Fruit fly (Drosophila melanogaster) whole organism, embryonic: ENCODE measurements around the gene Gr89a.

Experiments
- Aef1 ChIP-seq: fragments of 200-800 bp; sonication (Bioruptor generic); IDR thresholded peaks from 3 replicates; pipeline ENCODE4 v1.3.6; 2022; ENCODE audit warnings: missing biosample characterization, missing genetic modification characterization
- Bdp1 ChIP-seq: fragments of 200-800 bp; sonication (Bioruptor generic); optimal IDR thresholded peaks from 3 replicates; lab custom pipeline; 2016; ENCODE audit warnings: missing biosample characterization, missing genetic modification characterization
- Bteb2 ChIP-seq: fragments of 200-800 bp; sonication (Bioruptor generic); optimal IDR thresholded peaks from 2 replicates; lab custom pipeline; 2016; ENCODE audit warnings: missing biosample characterization, missing genetic modification characterization
- CG10147 ChIP-seq: fragments of 200-800 bp; sonication (Bioruptor generic); optimal IDR thresholded peaks from 2 replicates; lab custom pipeline; 2019; ENCODE audit warnings: missing biosample characterization, mild to moderate bottlenecking, missing genetic modification characterization, moderate library complexity
- CG10274 ChIP-seq: fragments of 200-800 bp; sonication (Bioruptor generic); optimal IDR thresholded peaks from 3 replicates; lab custom pipeline; 2017; ENCODE audit warnings: missing biosample characterization, mild to moderate bottlenecking, missing genetic modification characterization
- CG10366 ChIP-seq: fragments of 200-800 bp; sonication (Bioruptor generic); IDR thresholded peaks from 2 replicates; pipeline ENCODE4 v1.3.6; 2022; ENCODE audit warnings: missing biosample characterization, missing genetic modification characterization
- CG12236 ChIP-seq: fragments of 200-800 bp; sonication (Bioruptor generic); optimal IDR thresholded peaks from 2 replicates; lab custom pipeline; 2016; ENCODE audit warnings: missing biosample characterization, missing genetic modification characterization
- CG12659 ChIP-seq: fragments of 200-800 bp; sonication (Bioruptor generic); optimal IDR thresholded peaks from 3 replicates; lab custom pipeline; 2017; ENCODE audit warnings: mild to moderate bottlenecking, missing biosample characterization, missing genetic modification reagents, missing genetic modification characterization
- CG13287 ChIP-seq: fragments of 200-800 bp; sonication (Bioruptor generic); IDR thresholded peaks from 2 replicates; pipeline ENCODE4 v1.3.6; 2022; ENCODE audit warnings: missing biosample characterization, missing genetic modification characterization; ENCODE audit not compliant: partially characterized antibody
- CG13775 ChIP-seq: fragments of 200-800 bp; sonication (Bioruptor generic); optimal IDR thresholded peaks from 3 replicates; lab custom pipeline; 2017; ENCODE audit warnings: missing biosample characterization, mild to moderate bottlenecking, missing genetic modification characterization
- CG15601 ChIP-seq: fragments of 200-800 bp; sonication (Bioruptor generic); optimal IDR thresholded peaks from 3 replicates; lab custom pipeline; 2019; ENCODE audit warnings: missing biosample characterization, mild to moderate bottlenecking, missing genetic modification characterization, moderate library complexity
- CG1602 ChIP-seq: fragments of 200-800 bp; sonication (Bioruptor generic); optimal IDR thresholded peaks from 3 replicates; lab custom pipeline; 2016; ENCODE audit warnings: missing biosample characterization, missing genetic modification characterization
- CG16779 ChIP-seq: fragments of 200-800 bp; sonication (Bioruptor generic); IDR thresholded peaks from 2 replicates; pipeline ENCODE4 v1.3.6; 2022; ENCODE audit warnings: missing biosample characterization, missing genetic modification characterization
- CG17385 ChIP-seq: fragments of 200-800 bp; sonication (Bioruptor generic); optimal IDR thresholded peaks from 3 replicates; lab custom pipeline; 2018; ENCODE audit warnings: missing biosample characterization, mild to moderate bottlenecking, missing genetic modification characterization
- CG18262 ChIP-seq: fragments of 200-800 bp; optimal IDR thresholded peaks from 3 replicates; lab custom pipeline; 2019; ENCODE audit warnings: missing biosample characterization, mild to moderate bottlenecking, missing genetic modification characterization, moderate library complexity
- CG2120 ChIP-seq: fragments of 200-800 bp; sonication (Bioruptor generic); optimal IDR thresholded peaks from 3 replicates; lab custom pipeline; 2016; ENCODE audit warnings: missing biosample characterization, missing genetic modification characterization
- CG2129 ChIP-seq: fragments of 200-800 bp; sonication (Bioruptor generic); IDR thresholded peaks from 2 replicates; pipeline ENCODE4 v1.3.6; 2022; ENCODE audit warnings: missing biosample characterization, missing genetic modification characterization; ENCODE audit not compliant: partially characterized antibody
- CG2202 ChIP-seq: fragments of 200-800 bp; sonication (Bioruptor generic); optimal IDR thresholded peaks from 2 replicates; lab custom pipeline; 2018; ENCODE audit warnings: missing biosample characterization, mild to moderate bottlenecking, missing genetic modification characterization
- CG2678 ChIP-seq: fragments of 200-800 bp; sonication (Bioruptor generic); optimal IDR thresholded peaks from 3 replicates; lab custom pipeline; 2019; ENCODE audit warnings: missing biosample characterization, mild to moderate bottlenecking, missing genetic modification characterization, moderate library complexity
- CG2875 ChIP-seq: fragments of 200-800 bp; sonication (Bioruptor generic); optimal IDR thresholded peaks from 2 replicates; lab custom pipeline; 2017; ENCODE audit warnings: missing biosample characterization, mild to moderate bottlenecking, missing genetic modification characterization, missing genetic modification reagents
- CG32772 ChIP-seq: fragments of 200-800 bp; sonication (Bioruptor generic); IDR thresholded peaks from 2 replicates; pipeline ENCODE4 v1.3.6; 2022; ENCODE audit warnings: missing biosample characterization, missing genetic modification characterization
- CG4282 ChIP-seq: fragments of 200-800 bp; sonication (Bioruptor generic); optimal IDR thresholded peaks from 2 replicates; lab custom pipeline; 2016; ENCODE audit warnings: missing biosample characterization, missing genetic modification characterization
- CG6272 ChIP-seq: fragments of 200-800 bp; sonication (Bioruptor generic); IDR thresholded peaks from 2 replicates; pipeline ENCODE4 v1.3.6; 2022; ENCODE audit warnings: missing biosample characterization, missing genetic modification characterization
- CG6654 ChIP-seq: fragments of 200-800 bp; sonication (Bioruptor generic); optimal IDR thresholded peaks from 2 replicates; lab custom pipeline; 2017; ENCODE audit warnings: missing biosample characterization, mild to moderate bottlenecking, missing genetic modification characterization
- CG8290 ChIP-seq, 3 experiments: fragments of 200-800 bp; sonication (Bioruptor generic); optimal IDR thresholded peaks; 2 replicates each; lab custom pipeline; 2016 to 2019; ENCODE audit warnings: missing biosample characterization in 3 of 3, missing genetic modification characterization in 3 of 3, mild to moderate bottlenecking in 2 of 3, moderate library complexity in 1 of 3
- Dek ChIP-seq: fragments of 200-800 bp; sonication (Bioruptor generic); optimal IDR thresholded peaks from 3 replicates; lab custom pipeline; 2019; ENCODE audit warnings: missing biosample characterization, mild to moderate bottlenecking, missing genetic modification characterization, moderate library complexity
- Eip74EF ChIP-seq, 2 experiments: fragments of 200-800 bp in 1 of 2; fragments of >200 bp in 1 of 2; sonication (Bioruptor generic) in 1 of 2; optimal IDR thresholded peaks; 2 replicates each; lab custom pipeline; 2017 to 2019; ENCODE audit warnings: missing biosample characterization in 2 of 2, missing genetic modification characterization in 2 of 2, mild to moderate bottlenecking in 1 of 2, moderate library complexity in 1 of 2
- GATAe ChIP-seq: fragments of 200-800 bp; sonication (Bioruptor generic); conservative IDR thresholded peaks from 2 replicates; pipeline ENCODE4 v1.3.6; 2022; ENCODE audit warnings: missing biosample characterization, missing genetic modification characterization
- HLH3B ChIP-seq: fragments of 200-800 bp; sonication (Bioruptor generic); IDR thresholded peaks from 2 replicates; pipeline ENCODE4 v1.3.6; 2022; ENCODE audit warnings: missing biosample characterization, missing genetic modification characterization
- Hey ChIP-seq: fragments of 200-800 bp; sonication (Bioruptor generic); optimal IDR thresholded peaks from 3 replicates; lab custom pipeline; 2018; ENCODE audit warnings: missing biosample characterization, mild to moderate bottlenecking, missing genetic modification characterization
- Hmr ChIP-seq: fragments of 200-800 bp; sonication (Bioruptor generic); optimal IDR thresholded peaks from 3 replicates; lab custom pipeline; 2017; ENCODE audit warnings: mild to moderate bottlenecking, missing biosample characterization, missing genetic modification reagents, missing genetic modification characterization
- Hr3 ChIP-seq: fragments of 200-800 bp; sonication (Bioruptor generic); optimal IDR thresholded peaks from 3 replicates; lab custom pipeline; 2016; ENCODE audit warnings: missing biosample characterization, missing genetic modification characterization
- Opbp ChIP-seq: fragments of 200-800 bp; sonication (Bioruptor generic); IDR thresholded peaks from 3 replicates; pipeline ENCODE4 v1.3.6; 2022; ENCODE audit warnings: missing biosample characterization, missing genetic modification characterization; ENCODE audit not compliant: partially characterized antibody
- Ptx1 ChIP-seq: fragments of 200-800 bp; sonication (Bioruptor generic); IDR thresholded peaks from 2 replicates; pipeline ENCODE4 v1.3.6; 2022; ENCODE audit warnings: missing biosample characterization, missing genetic modification characterization
- Rx ChIP-seq: fragments of 200-800 bp; sonication (Bioruptor generic); IDR thresholded peaks from 2 replicates; pipeline ENCODE4 v1.3.6; 2022; ENCODE audit warnings: missing biosample characterization, missing genetic modification characterization
- Stat92E ChIP-seq, 3 experiments: fragments of >200 bp in 2 of 3; fragments of 200-800 bp in 1 of 3; sonication (Bioruptor generic) in 1 of 3; optimal IDR thresholded peaks; 2 replicates each; lab custom pipeline; 2017 to 2019; ENCODE audit warnings: missing biosample characterization in 3 of 3, missing genetic modification characterization in 3 of 3, mild to moderate bottlenecking in 1 of 3, moderate library complexity in 1 of 3
- Tbp ChIP-seq: fragments of >200 bp; optimal IDR thresholded peaks from 2 replicates; lab custom pipeline; 2018; ENCODE audit warnings: missing biosample characterization, missing genetic modification characterization
- abd-A ChIP-seq: fragments of 200-800 bp; sonication (Bioruptor generic); optimal IDR thresholded peaks from 3 replicates; lab custom pipeline; 2019; ENCODE audit warnings: missing biosample characterization, mild to moderate bottlenecking, missing genetic modification characterization, moderate library complexity
- ci ChIP-seq: fragments of 200-800 bp; sonication (Bioruptor generic); IDR thresholded peaks from 3 replicates; pipeline ENCODE4 v1.3.6; 2022; ENCODE audit warnings: missing biosample characterization, missing genetic modification characterization
- dm ChIP-seq: fragments of 200-800 bp; sonication (Bioruptor generic); optimal IDR thresholded peaks from 3 replicates; lab custom pipeline; 2016; ENCODE audit warnings: missing biosample characterization, missing genetic modification characterization
- emc ChIP-seq: fragments of 200-800 bp; sonication (Bioruptor generic); optimal IDR thresholded peaks from 2 replicates; lab custom pipeline; 2016; ENCODE audit warnings: missing biosample characterization, missing genetic modification characterization
- ftz-f1 ChIP-seq: fragments of 200-800 bp; sonication (Bioruptor generic); optimal IDR thresholded peaks from 2 replicates; lab custom pipeline; 2016; ENCODE audit warnings: missing biosample characterization, missing genetic modification characterization
- inv ChIP-seq: fragments of 200-800 bp; sonication (Bioruptor generic); IDR thresholded peaks from 2 replicates; pipeline ENCODE4 v1.3.6; 2022; ENCODE audit warnings: missing biosample characterization, missing genetic modification characterization; ENCODE audit not compliant: partially characterized antibody
- odd ChIP-seq: fragments of 200-800 bp; sonication (Bioruptor generic); optimal IDR thresholded peaks from 2 replicates; lab custom pipeline; 2017; ENCODE audit warnings: missing biosample characterization, mild to moderate bottlenecking, missing genetic modification characterization
- run ChIP-seq: fragments of 200-800 bp; sonication (Bioruptor generic); optimal IDR thresholded peaks from 3 replicates; lab custom pipeline; 2018; ENCODE audit warnings: missing biosample characterization, mild to moderate bottlenecking, missing genetic modification characterization
- seq ChIP-seq: fragments of 200-800 bp; sonication (Bioruptor generic); IDR thresholded peaks from 2 replicates; pipeline ENCODE4 v1.3.6; 2022; ENCODE audit warnings: missing biosample characterization, missing genetic modification characterization
- sima ChIP-seq: fragments of 200-800 bp; sonication (Bioruptor generic); optimal IDR thresholded peaks from 2 replicates; lab custom pipeline; 2016; ENCODE audit warnings: missing biosample characterization, missing genetic modification characterization
- tio ChIP-seq: fragments of 200-800 bp; sonication (Bioruptor generic); optimal IDR thresholded peaks from 2 replicates; lab custom pipeline; 2017; ENCODE audit warnings: missing biosample characterization, missing genetic modification characterization, inconsistent platforms
- tup ChIP-seq: fragments of 200-800 bp; sonication (Bioruptor generic); optimal IDR thresholded peaks from 2 replicates; lab custom pipeline; 2016; ENCODE audit warnings: missing biosample characterization, mild to moderate bottlenecking, missing genetic modification characterization, moderate library complexity
- usp ChIP-seq: fragments of >200 bp; optimal IDR thresholded peaks from 2 replicates; lab custom pipeline; 2017; ENCODE audit warnings: missing biosample characterization, missing genetic modification characterization

Gr89a gene

dm6 chr3R:16497379-16497778 lies 1.4 kb downstream of the Gr89a start (continued):
- TF ChIP-seq GATAe (peak; percentile 53; the same call in 1 of the 2 replicates), CG16779 (GFP tag; lab: Robert Waterston, UW) (0 out of 2 replicates have a peak, but pooled peaks have one; percentile 58), CG2202 (tag; lab: Kevin White, UChicago) (peak; percentile 64), CG17385 (GFP tag; lab: Kevin White, UChicago) (peak; percentile 74), CG2129 (GFP tag; lab: Robert Waterston, UW) (no peak), tio (GFP tag; lab: Kevin White, UChicago) (peak; percentile 68), CG8290 (GFP tag; optimal IDR thresholded peaks at IDR 0.05; lab: Kevin White, UChicago) (no peak), CG8290 (tag; optimal IDR thresholded peaks at IDR 0.05; lab: Kevin White, UChicago) (no peak), abd-A (tag; lab: Kevin White, UChicago) (no peak), Aef1 (peak; percentile 85), CG10274 (peak; percentile 4), Rx (GFP tag; lab: Robert Waterston, UW) (peak; percentile 77), CG12659 (peak; percentile 82), ci (peak; percentile 93), Bdp1 (GFP tag; lab: Kevin White, UChicago) (peak; percentile 56), CG2678 (peak; percentile 82), CG10366 (peak; percentile 88), seq (GFP tag; lab: Robert Waterston, UW) (no peak), Dek (tag; lab: Kevin White, UChicago) (peak; percentile 87), Ptx1 (GFP tag; lab: Robert Waterston, UW) (peak; percentile 92), Bteb2 (GFP tag; lab: Kevin White, UChicago) (peak; percentile 35), HLH3B (GFP tag; lab: Robert Waterston, UW) (peak; percentile 87), CG15601 (peak; percentile 76), tup (peak; percentile 55), CG32772 (peak; percentile 84), Stat92E (GFP tag; optimal IDR thresholded peaks at IDR 0.05; lab: Kevin White, UChicago) (no peak), emc (GFP tag; lab: Kevin White, UChicago) (peak; percentile 63), CG12236 (GFP tag; lab: Kevin White, UChicago) (peak; percentile 9), Hey (tag; lab: Kevin White, UChicago) (no peak), Tbp (GFP tag; lab: Kevin White, UChicago) (no peak), dm (GFP tag; lab: Kevin White, UChicago) (peak; percentile 46), CG10147 (GFP tag; lab: Kevin White, UChicago) (peak; percentile 76), CG1602 (peak; percentile 84), Hmr (peak; percentile 87), usp (GFP tag; lab: Kevin White, UChicago) (no peak), run (tag; lab: Kevin White, UChicago) (peak; percentile 70), sima (GFP tag; lab: Kevin White, UChicago) (no peak), CG13775 (GFP tag; lab: Kevin White, UChicago) (peak; percentile 75), Hr3 (GFP tag; lab: Kevin White, UChicago) (peak; percentile 93), inv (GFP tag; lab: Robert Waterston, UW) (no peak), CG2120 (peak; percentile 79), CG6654 (GFP tag; lab: Kevin White, UChicago) (peak; percentile 30), CG18262 (tag; lab: Kevin White, UChicago) (peak; percentile 87), Eip74EF (GFP tag; optimal IDR thresholded peaks at IDR 0.05; lab: Kevin White, UChicago) (peak in 1 of 2 experiments; percentile 72), Opbp (GFP tag; lab: Robert Waterston, UW) (peak; percentile 52; the same call in 1 of the 3 replicates), CG4282 (GFP tag; lab: Kevin White, UChicago) (peak; percentile 29), odd (GFP tag; lab: Kevin White, UChicago) (peak; percentile 70), CG13287 (GFP tag; lab: Robert Waterston, UW) (no peak), ftz-f1 (no peak), CG6272 (peak; percentile 69), CG2875 (GFP tag; lab: Kevin White, UChicago) (peak; percentile 73)
